Fruit fly (Drosophila melanogaster): ENCODE results near the gene CG5676.

The CG5676 gene

dm6 chr2L:10303786-10304185 lies 48.1 kb upstream of the CG5676 start, which contains the start of gene nmd (continued):
- 0 out of 2 replicates have a peak, but pooled peaks have one; percentile 28 for TF ChIP-seq Awh (GFP tag; IDR thresholded peaks at IDR 0.05)
- TF ChIP-seq CG12104 (GFP tag; optimal IDR thresholded peaks at IDR 0.05): no peak
- peak; percentile 4 for TF ChIP-seq cg (GFP tag; optimal IDR thresholded peaks at IDR 0.05)
- TF ChIP-seq maf-S (GFP tag; optimal IDR thresholded peaks at IDR 0.05): peak; percentile 9
- peak; percentile 23 for TF ChIP-seq CG15601 (tag; optimal IDR thresholded peaks at IDR 0.05)
- TF ChIP-seq Xbp1 (GFP tag; optimal IDR thresholded peaks at IDR 0.05): peak; percentile 13
- TF ChIP-seq E2f1 (GFP tag; IDR thresholded peaks at IDR 0.05): no peak
- TF ChIP-seq ac (GFP tag; optimal IDR thresholded peaks at IDR 0.05): no peak
- TF ChIP-seq CG32772 (GFP tag; IDR thresholded peaks at IDR 0.05): no peak
- no peak for TF ChIP-seq CG17568 (GFP tag; optimal IDR thresholded peaks at IDR 0.05)
- TF ChIP-seq CG7271 (tag; optimal IDR thresholded peaks at IDR 0.05): no peak
- no peak for TF ChIP-seq Bteb2 (GFP tag; optimal IDR thresholded peaks at IDR 0.05)
- peak; percentile 35; the same call in 1 of the 2 replicates for TF ChIP-seq slbo (GFP tag; IDR thresholded peaks at IDR 0.05)
- peak; percentile 62 for TF ChIP-seq Lhr (GFP tag; optimal IDR thresholded peaks at IDR 0.05)
- TF ChIP-seq HmgD (GFP tag; optimal IDR thresholded peaks at IDR 0.05): peak; percentile 34
- TF ChIP-seq E2f2 (GFP tag; IDR thresholded peaks at IDR 0.05): peak; percentile 35; the same call in 1 of the 2 replicates
- peak; percentile 3 for TF ChIP-seq CG10654 (GFP tag; optimal IDR thresholded peaks at IDR 0.05)
- TF ChIP-seq phol (tag; optimal IDR thresholded peaks at IDR 0.05): peak; percentile 21
- peak; percentile 19; the same call in 1 of the 2 replicates for TF ChIP-seq Scr (GFP tag; IDR thresholded peaks at IDR 0.05; ENCODE audit: partially characterized antibody)
- TF ChIP-seq CG31224 (GFP tag; IDR thresholded peaks at IDR 0.05): no peak
- peak; percentile 91 for TF ChIP-seq CG17385 (GFP tag; optimal IDR thresholded peaks at IDR 0.05)
- peak; percentile 64 for TF ChIP-seq Elba2 (GFP tag; optimal IDR thresholded peaks at IDR 0.05)
- no peak for TF ChIP-seq slp2 (GFP tag; optimal IDR thresholded peaks at IDR 0.05)
- 0 out of 2 replicates have a peak, but pooled peaks have one; percentile 13 for TF ChIP-seq Ptx1 (GFP tag; IDR thresholded peaks at IDR 0.05)
- no peak for TF ChIP-seq CG13296 (GFP tag; optimal IDR thresholded peaks at IDR 0.05)
- peak; percentile 49 for TF ChIP-seq CG33213 (GFP tag; optimal IDR thresholded peaks at IDR 0.05)
- TF ChIP-seq CG12659 (GFP tag; optimal IDR thresholded peaks at IDR 0.05): peak; percentile 55
- TF ChIP-seq gcm2 (GFP tag; optimal IDR thresholded peaks at IDR 0.05): no peak
- TF ChIP-seq Vsx1 (GFP tag; optimal IDR thresholded peaks at IDR 0.05): no peak
- TF ChIP-seq MESR4 (GFP tag; optimal IDR thresholded peaks at IDR 0.05): peak; percentile 77
- peak; percentile 12; the same call in 1 of the 2 replicates for TF ChIP-seq tna (GFP tag; IDR thresholded peaks at IDR 0.05; ENCODE audit: partially characterized antibody)
- TF ChIP-seq CG10431 (GFP tag; optimal IDR thresholded peaks at IDR 0.05): peak; percentile 91
- TF ChIP-seq CG30403 (GFP tag; optimal IDR thresholded peaks at IDR 0.05): peak; percentile 21
- peak; percentile 2 for TF ChIP-seq CG7839 (tag; optimal IDR thresholded peaks at IDR 0.05)
- TF ChIP-seq Neu2 (GFP tag; optimal IDR thresholded peaks at IDR 0.05; ENCODE audit: borderline replicate concordance): no peak
- TF ChIP-seq CG7987 (GFP tag; optimal IDR thresholded peaks at IDR 0.05): peak; percentile 17
- peak; percentile 47 for TF ChIP-seq Sry-δ (GFP tag; optimal IDR thresholded peaks at IDR 0.05)
- no peak for TF ChIP-seq zf30C (GFP tag; optimal IDR thresholded peaks at IDR 0.05)
- no peak for TF ChIP-seq klu (GFP tag; IDR thresholded peaks at IDR 0.05)
- no peak for TF ChIP-seq CG7963 (GFP tag; IDR thresholded peaks at IDR 0.05; ENCODE audit: partially characterized antibody)
- TF ChIP-seq Med (GFP tag): no peak
- TF ChIP-seq CG16813 (GFP tag; IDR thresholded peaks at IDR 0.05; ENCODE audit: partially characterized antibody): peak; percentile 50; the same call in 1 of the 3 replicates
- TF ChIP-seq Max (GFP tag; optimal IDR thresholded peaks at IDR 0.05): peak; percentile 51
- TF ChIP-seq Rfx (GFP tag; IDR thresholded peaks at IDR 0.05): peak; percentile 57
- peak; percentile 86 for TF ChIP-seq gfzf (GFP tag; optimal IDR thresholded peaks at IDR 0.05)
- peak; percentile 74; the same call in 1 of the 4 replicates for TF ChIP-seq chinmo (GFP tag; IDR thresholded peaks at IDR 0.05; ENCODE audit: partially characterized antibody)
- no peak for TF ChIP-seq usp (GFP tag; optimal IDR thresholded peaks at IDR 0.05)
- no peak for TF ChIP-seq zfh2 (GFP tag; optimal IDR thresholded peaks at IDR 0.05)
- TF ChIP-seq MBD-R2 (GFP tag; IDR thresholded peaks at IDR 0.05): peak; percentile 89
- TF ChIP-seq Fer1 (GFP tag; optimal IDR thresholded peaks at IDR 0.05): peak; percentile 50

All from whole organism, embryonic.